Worm (Caenorhabditis elegans) whole organism, mixed stage, embryonic: Measurements from ENCODE around the gene sqd-1.

ENCODE experiments used
- bed-3 ChIP-seq: fragments of 200-800 bp; sonication (Bioruptor generic); optimal IDR thresholded peaks from 3 replicates; lab custom pipeline; 2018; ENCODE audit warnings: mild to moderate bottlenecking, missing genetic modification characterization, moderate library complexity, missing compliant biosample characterization
- blmp-1 ChIP-seq: fragments of 150-350 bp; optimal IDR thresholded peaks from 2 replicates; lab custom pipeline; 2014; ENCODE audit warnings: missing biosample characterization, missing genetic modification characterization
- ceh-39 ChIP-seq: fragments of 150-350 bp; optimal IDR thresholded peaks from 2 replicates; lab custom pipeline; 2014; ENCODE audit warnings: missing biosample characterization, missing genetic modification characterization
- ceh-43 ChIP-seq: fragments of 200-800 bp; sonication (Bioruptor generic); optimal IDR thresholded peaks from 2 replicates; lab custom pipeline; 2018; ENCODE audit warnings: mild to moderate bottlenecking, missing genetic modification characterization, moderate library complexity, missing compliant biosample characterization
- cnd-1 ChIP-seq: fragments of 200-800 bp; sonication (Bioruptor generic); optimal IDR thresholded peaks from 2 replicates; lab custom pipeline; 2018; ENCODE audit warnings: mild to moderate bottlenecking, missing genetic modification characterization, missing compliant biosample characterization
- drap-1 ChIP-seq: fragments of 200-800 bp; sonication (Bioruptor generic); optimal IDR thresholded peaks from 3 replicates; lab custom pipeline; 2018; ENCODE audit warnings: mild to moderate bottlenecking, missing genetic modification characterization, missing compliant biosample characterization
- elt-1 ChIP-seq: sonication (generic microtip); optimal IDR thresholded peaks from 2 replicates; lab custom pipeline; 2017; ENCODE audit warnings: missing genetic modification characterization, mild to moderate bottlenecking, missing compliant biosample characterization, antibody characterized with exemption, moderate library complexity, borderline replicate concordance; ENCODE audit not compliant: insufficient read depth
- elt-3 ChIP-seq: fragments of 150-350 bp; optimal IDR thresholded peaks from 2 replicates; lab custom pipeline; 2014; ENCODE audit warnings: missing biosample characterization, missing genetic modification characterization
- flh-1 ChIP-seq: fragments of 200-800 bp; sonication (Bioruptor generic); optimal IDR thresholded peaks from 2 replicates; lab custom pipeline; 2018; ENCODE audit warnings: mild to moderate bottlenecking, missing genetic modification characterization, moderate library complexity, missing compliant biosample characterization
- ham-2 ChIP-seq: fragments of 200-800 bp; sonication (Bioruptor generic); optimal IDR thresholded peaks from 2 replicates; lab custom pipeline; 2018; ENCODE audit warnings: mild to moderate bottlenecking, missing genetic modification characterization, missing compliant biosample characterization
- hlh-1 ChIP-seq: fragments of 150-350 bp; optimal IDR thresholded peaks from 2 replicates; lab custom pipeline; 2014; ENCODE audit warnings: missing biosample characterization, missing genetic modification reagents, missing genetic modification characterization
- lin-13 ChIP-seq: fragments of 150-350 bp; optimal IDR thresholded peaks from 2 replicates; lab custom pipeline; 2014; ENCODE audit warnings: missing biosample characterization, missing genetic modification characterization
- lin-32 ChIP-seq: fragments of 200-800 bp; sonication (Bioruptor generic); optimal IDR thresholded peaks from 2 replicates; lab custom pipeline; 2018; ENCODE audit warnings: mild to moderate bottlenecking, missing genetic modification characterization, missing compliant biosample characterization
- lsy-2 ChIP-seq: fragments of 150-350 bp; optimal IDR thresholded peaks from 2 replicates; lab custom pipeline; 2014; ENCODE audit warnings: missing biosample characterization, missing genetic modification characterization
- mab-5 ChIP-seq: fragments of 150-350 bp; optimal IDR thresholded peaks from 2 replicates; lab custom pipeline; 2014; ENCODE audit warnings: missing biosample characterization, missing genetic modification characterization
- mep-1 ChIP-seq: fragments of 150-350 bp; optimal IDR thresholded peaks from 2 replicates; lab custom pipeline; 2017; ENCODE audit warnings: missing biosample characterization, missing genetic modification reagents, missing genetic modification characterization, inconsistent platforms
- mls-2 ChIP-seq: sonication (generic microtip); optimal IDR thresholded peaks from 2 replicates; lab custom pipeline; 2016; ENCODE audit warnings: mild to moderate bottlenecking, missing genetic modification characterization, moderate library complexity, missing compliant biosample characterization
- nhr-12 ChIP-seq: fragments of 150-350 bp; optimal IDR thresholded peaks from 2 replicates; lab custom pipeline; 2014; ENCODE audit warnings: missing biosample characterization, missing genetic modification characterization
- nhr-2 ChIP-seq: fragments of 150-350 bp; optimal IDR thresholded peaks from 2 replicates; lab custom pipeline; 2014; ENCODE audit warnings: missing biosample characterization, missing genetic modification characterization
- nhr-237 ChIP-seq: fragments of 150-350 bp; optimal IDR thresholded peaks from 2 replicates; lab custom pipeline; 2014; ENCODE audit warnings: missing biosample characterization, missing genetic modification characterization
- nhr-28 ChIP-seq: fragments of 150-350 bp; optimal IDR thresholded peaks from 2 replicates; lab custom pipeline; 2014; ENCODE audit warnings: missing biosample characterization, missing genetic modification characterization
- nhr-76 ChIP-seq: sonication (generic microtip); optimal IDR thresholded peaks from 2 replicates; lab custom pipeline; 2017; ENCODE audit warnings: missing biosample characterization, missing genetic modification characterization
- pha-4 ChIP-seq: fragments of 150-350 bp; optimal IDR thresholded peaks from 2 replicates; lab custom pipeline; 2018; ENCODE audit warnings: missing biosample characterization, missing genetic modification reagents, missing genetic modification characterization
- sem-2 ChIP-seq: fragments of 200-800 bp; sonication (Bioruptor generic); optimal IDR thresholded peaks from 2 replicates; lab custom pipeline; 2018; ENCODE audit warnings: mild to moderate bottlenecking, missing genetic modification characterization, missing compliant biosample characterization
- snpc-4 ChIP-seq: fragments of 150-350 bp; optimal IDR thresholded peaks from 2 replicates; lab custom pipeline; 2014; ENCODE audit warnings: missing biosample characterization, missing genetic modification characterization
- sptf-1 ChIP-seq: sonication (generic microtip); optimal IDR thresholded peaks from 2 replicates; lab custom pipeline; 2017; ENCODE audit warnings: mild to moderate bottlenecking, missing genetic modification characterization, moderate library complexity, missing compliant biosample characterization
- tbx-8 ChIP-seq: fragments of 200-800 bp; sonication (Bioruptor generic); optimal IDR thresholded peaks from 2 replicates; lab custom pipeline; 2018; ENCODE audit warnings: mild to moderate bottlenecking, missing genetic modification characterization, moderate library complexity, missing compliant biosample characterization
- unc-120 ChIP-seq: sonication (generic microtip); optimal IDR thresholded peaks from 2 replicates; lab custom pipeline; 2017; ENCODE audit warnings: missing genetic modification characterization, missing compliant biosample characterization; ENCODE audit not compliant: poor library complexity, severe bottlenecking
- unc-39 ChIP-seq: fragments of 150-350 bp; optimal IDR thresholded peaks from 2 replicates; lab custom pipeline; 2014; ENCODE audit warnings: missing biosample characterization, missing genetic modification characterization
- unc-62 ChIP-seq: fragments of 150-350 bp; optimal IDR thresholded peaks from 2 replicates; lab custom pipeline; 2014; ENCODE audit warnings: missing biosample characterization, missing genetic modification reagents, missing genetic modification characterization
- zip-8 ChIP-seq: fragments of 150-350 bp; optimal IDR thresholded peaks from 2 replicates; lab custom pipeline; 2014; ENCODE audit warnings: missing biosample characterization, missing genetic modification characterization
- ztf-11 ChIP-seq: fragments of 150-350 bp; optimal IDR thresholded peaks from 2 replicates; lab custom pipeline; 2014; ENCODE audit warnings: missing biosample characterization, missing genetic modification characterization

The sqd-1 gene

ce11 chrIV:6284277-6284676 lies 39.7 kb upstream of the sqd-1 start, which contains the start of gene ops-1:
ops-1 (minus strand) TSS chrIV:6284377.
- TF ChIP-seq tbx-8 (no peak), zip-8 (tag; lab: Kevin White, UChicago) (no peak), mab-5 (tag; lab: Kevin White, UChicago) (no peak), mls-2 (no peak), blmp-1 (tag; lab: Kevin White, UChicago) (no peak), lin-32 (GFP tag; lab: Kevin White, UChicago) (no peak), bed-3 (no peak), unc-120 (tag; lab: Kevin White, UChicago) (no peak), unc-62 (no peak), snpc-4 (tag; lab: Kevin White, UChicago) (no peak), sptf-1 (tag; lab: Kevin White, UChicago) (no peak), elt-1 (tag; lab: Kevin White, UChicago) (no peak), ceh-39 (no peak), cnd-1 (tag; lab: Kevin White, UChicago) (no peak), elt-3 (tag; lab: Kevin White, UChicago) (no peak), nhr-12 (no peak), nhr-237 (tag; lab: Kevin White, UChicago) (no peak), ztf-11 (tag; lab: Kevin White, UChicago) (no peak), mep-1 (tag; lab: Kevin White, UChicago) (no peak)

ce11 chrIV:6290741-6291140 lies 33.2 kb upstream of the sqd-1 start, which contains the start of gene srv-24:
srv-24 (minus strand) TSS chrIV:6290841.
- TF ChIP-seq ceh-39 (no peak), nhr-237 (tag; lab: Kevin White, UChicago) (no peak), nhr-2 (tag; lab: Kevin White, UChicago) (no peak)
- TF ChIP-seq, all 35 proteins: peak for 0

ce11 chrIV:6294081-6294480 lies 29.9 kb upstream of the sqd-1 start, which contains the start of gene hil-2:
hil-2 (plus strand) TSS chrIV:6294240.
- TF ChIP-seq nhr-12 = no peak
- TF ChIP-seq elt-3 (tag; lab: Kevin White, UChicago) = no peak
- no peak for TF ChIP-seq ham-2 (GFP tag; lab: Kevin White, UChicago)
- TF ChIP-seq mep-1 (tag; lab: Kevin White, UChicago) = peak; percentile 61
- TF ChIP-seq lin-32 (GFP tag; lab: Kevin White, UChicago) = no peak
- TF ChIP-seq pha-4 (tag; lab: Kevin White, UChicago) = no peak
- no peak for TF ChIP-seq unc-39 (tag; lab: Kevin White, UChicago)
- TF ChIP-seq snpc-4 (tag; lab: Kevin White, UChicago) = no peak
- no peak for TF ChIP-seq nhr-28 (tag; lab: Kevin White, UChicago)
- no peak for TF ChIP-seq blmp-1 (tag; lab: Kevin White, UChicago)
- TF ChIP-seq sptf-1 (tag; lab: Kevin White, UChicago) = no peak
- no peak for TF ChIP-seq drap-1 (GFP tag; lab: Kevin White, UChicago)
- no peak for TF ChIP-seq lsy-2 (tag; lab: Kevin White, UChicago)
- TF ChIP-seq elt-1 (tag; lab: Kevin White, UChicago) = no peak
- peak; percentile 75 for TF ChIP-seq lin-13
- peak; percentile 17 for TF ChIP-seq zip-8 (tag; lab: Kevin White, UChicago)

- TF ChIP-seq tbx-8 (no peak), hlh-1 (tag; lab: Kevin White, UChicago) (no peak), nhr-76 (tag; lab: Kevin White, UChicago) (no peak), mab-5 (tag; lab: Kevin White, UChicago) (no peak), ceh-43 (no peak), flh-1 (GFP tag; lab: Kevin White, UChicago) (no peak), sem-2 (GFP tag; lab: Kevin White, UChicago) (no peak), nhr-2 (tag; lab: Kevin White, UChicago) (no peak), ceh-39 (no peak), elt-3 (tag; lab: Kevin White, UChicago) (no peak), bed-3 (no peak), pha-4 (tag; lab: Kevin White, UChicago) (no peak), unc-62 (no peak), mep-1 (tag; lab: Kevin White, UChicago) (no peak)
These were observed 25.7 kb upstream of the sqd-1 start, which contains the start of gene srv-27 for ce11 chrIV:6298253-6298652. srv-27 (minus strand) TSS chrIV:6298353.
